Worm (Caenorhabditis elegans) whole organism, L2 larva: ENCODE results near the gene clec-240.
A peak's percentile ranks its signal among the peaks of the same experiment; 100 is the strongest.

Source experiments
- C34F6.9 ChIP-seq: fragments of 150-350 bp; optimal IDR thresholded peaks from 2 replicates; lab custom pipeline; 2014; ENCODE audit warnings: missing biosample characterization, missing genetic modification characterization
- Y55F3AM.14 ChIP-seq: fragments of 200-800 bp; sonication (Bioruptor generic); optimal IDR thresholded peaks from 2 replicates; lab custom pipeline; 2018; ENCODE audit warnings: mild to moderate bottlenecking, missing genetic modification characterization, missing compliant biosample characterization
- ZK546.5 ChIP-seq: sonication (generic microtip); optimal IDR thresholded peaks from 2 replicates; lab custom pipeline; 2017; ENCODE audit warnings: missing biosample characterization, missing genetic modification characterization
- aly-2 ChIP-seq: fragments of 150-350 bp; optimal IDR thresholded peaks from 2 replicates; lab custom pipeline; 2014; ENCODE audit warnings: missing biosample characterization, missing genetic modification characterization
- ama-1 ChIP-seq: fragments of 150-350 bp; optimal IDR thresholded peaks from 2 replicates; lab custom pipeline; 2018; ENCODE audit warnings: inconsistent platforms
- blmp-1 ChIP-seq: sonication (generic microtip); optimal IDR thresholded peaks from 2 replicates; lab custom pipeline; 2017; ENCODE audit warnings: missing genetic modification characterization, mild to moderate bottlenecking, missing compliant biosample characterization, antibody characterized with exemption, moderate library complexity; ENCODE audit not compliant: insufficient read depth
- ceh-16 ChIP-seq: fragments of 150-350 bp; optimal IDR thresholded peaks from 2 replicates; lab custom pipeline; 2014; ENCODE audit warnings: missing biosample characterization, missing genetic modification characterization
- dmd-4 ChIP-seq: sonication (generic microtip); optimal IDR thresholded peaks from 2 replicates; lab custom pipeline; 2017; ENCODE audit warnings: missing biosample characterization, missing genetic modification characterization
- elt-3 ChIP-seq: sonication (generic microtip); optimal IDR thresholded peaks from 2 replicates; lab custom pipeline; 2017; ENCODE audit warnings: missing biosample characterization, missing genetic modification characterization
- fos-1 ChIP-seq: fragments of 150-350 bp; optimal IDR thresholded peaks from 2 replicates; lab custom pipeline; 2014; ENCODE audit warnings: missing biosample characterization, missing genetic modification characterization
- lin-11 ChIP-seq: fragments of 150-350 bp; sonication (generic microtip); optimal IDR thresholded peaks from 2 replicates; lab custom pipeline; 2014; ENCODE audit warnings: missing biosample characterization, missing genetic modification characterization, inconsistent platforms, mixed read lengths
- lin-13 ChIP-seq: fragments of 150-350 bp; optimal IDR thresholded peaks from 2 replicates; lab custom pipeline; 2014; ENCODE audit warnings: missing biosample characterization, missing genetic modification reagents, missing genetic modification characterization
- lin-39 ChIP-seq: fragments of 150-350 bp; optimal IDR thresholded peaks from 2 replicates; lab custom pipeline; 2014; ENCODE audit warnings: missing biosample characterization, missing genetic modification reagents, missing genetic modification characterization
- lsy-2 ChIP-seq, 2 experiments: fragments of 150-350 bp in 1 of 2; sonication (generic microtip) in 1 of 2; optimal IDR thresholded peaks; 2 replicates each; lab custom pipeline; 2014 to 2017; ENCODE audit warnings: missing biosample characterization in 2 of 2, missing genetic modification characterization in 2 of 2
- mab-5 ChIP-seq: fragments of 150-350 bp; optimal IDR thresholded peaks from 2 replicates; lab custom pipeline; 2014; ENCODE audit warnings: missing biosample characterization, missing genetic modification characterization
- mbf-1 ChIP-seq: sonication (generic microtip); optimal IDR thresholded peaks from 2 replicates; lab custom pipeline; 2017; ENCODE audit warnings: missing biosample characterization, missing genetic modification characterization
- mdl-1 ChIP-seq, 2 experiments: fragments of 150-350 bp in 1 of 2; sonication (generic microtip) in 1 of 2; optimal IDR thresholded peaks; 2 replicates each; lab custom pipeline; 2017; ENCODE audit warnings: missing biosample characterization in 2 of 2, missing genetic modification characterization in 2 of 2
- nhr-10 ChIP-seq: sonication (generic microtip); optimal IDR thresholded peaks from 2 replicates; lab custom pipeline; 2017; ENCODE audit warnings: missing biosample characterization, missing genetic modification characterization
- nhr-12 ChIP-seq: fragments of 150-350 bp; optimal IDR thresholded peaks from 2 replicates; lab custom pipeline; 2014; ENCODE audit warnings: missing biosample characterization, missing genetic modification characterization
- nhr-129 ChIP-seq: fragments of 150-350 bp; optimal IDR thresholded peaks from 2 replicates; lab custom pipeline; 2014; ENCODE audit warnings: missing biosample characterization, missing genetic modification characterization
- nhr-21 ChIP-seq: fragments of 150-350 bp; optimal IDR thresholded peaks from 2 replicates; lab custom pipeline; 2014; ENCODE audit warnings: missing biosample characterization, missing genetic modification characterization
- nhr-237 ChIP-seq: fragments of 150-350 bp; optimal IDR thresholded peaks from 2 replicates; lab custom pipeline; 2014; ENCODE audit warnings: missing biosample characterization, missing genetic modification characterization
- nhr-25 ChIP-seq: fragments of 150-350 bp; sonication (generic microtip); optimal IDR thresholded peaks from 3 replicates; lab custom pipeline; 2014; ENCODE audit warnings: missing biosample characterization, missing genetic modification characterization
- nhr-6 ChIP-seq: fragments of 150-350 bp; optimal IDR thresholded peaks from 2 replicates; lab custom pipeline; 2014; ENCODE audit warnings: missing biosample characterization, missing genetic modification characterization
- peb-1 ChIP-seq: fragments of 150-350 bp; optimal IDR thresholded peaks from 2 replicates; lab custom pipeline; 2014; ENCODE audit warnings: missing biosample characterization, missing genetic modification characterization
- sem-4 ChIP-seq: fragments of 150-350 bp; optimal IDR thresholded peaks from 2 replicates; lab custom pipeline; 2014; ENCODE audit warnings: missing biosample characterization, missing genetic modification reagents, missing genetic modification characterization
- skn-1 ChIP-seq: sonication (generic microtip); optimal IDR thresholded peaks from 2 replicates; lab custom pipeline; 2017; ENCODE audit warnings: missing biosample characterization, missing genetic modification characterization
- snpc-4 ChIP-seq: fragments of 150-350 bp; optimal IDR thresholded peaks from 2 replicates; lab custom pipeline; 2014; ENCODE audit warnings: missing biosample characterization, missing genetic modification characterization
- unc-39 ChIP-seq: fragments of 150-350 bp; optimal IDR thresholded peaks from 2 replicates; lab custom pipeline; 2014; ENCODE audit warnings: missing biosample characterization, missing genetic modification characterization
- unc-62 ChIP-seq: fragments of 150-350 bp; optimal IDR thresholded peaks from 2 replicates; lab custom pipeline; 2014; ENCODE audit warnings: missing biosample characterization, missing genetic modification reagents, missing genetic modification characterization
- ztf-1 ChIP-seq: fragments of 200-800 bp; sonication (Bioruptor generic); conservative IDR thresholded peaks from 2 replicates; pipeline ENCODE4 v1.3.6; 2022; ENCODE audit warnings: missing genetic modification characterization, missing compliant biosample characterization

Gene clec-240

ce11 chrV:16966636-16967035, 43.2 kb upstream of the clec-240 start, which contains the start of gene fbxa-90:
fbxa-90 (plus strand) TSS chrV:16966814.
- TF ChIP-seq nhr-12 (tag; lab: Kevin White, UChicago) (no peak), nhr-129 (tag; lab: Kevin White, UChicago) (peak; percentile 22)
- TF ChIP-seq, all 48 proteins: peak for 1

ce11 chrV:16972134-16972533, 37.7 kb upstream of the clec-240 start, which contains the start of gene srh-119:
srh-119 (plus strand) TSS chrV:16972434.
- no peak for TF ChIP-seq nhr-12 (tag; lab: Kevin White, UChicago)
- TF ChIP-seq ceh-16 (tag; lab: Kevin White, UChicago), result no peak
- no peak for TF ChIP-seq unc-62 (GFP tag; lab: Kevin White, UChicago)
- no peak for TF ChIP-seq blmp-1 (tag; lab: Kevin White, UChicago)
- TF ChIP-seq dmd-4 (tag; lab: Kevin White, UChicago), result no peak
- TF ChIP-seq lin-39 (tag; lab: Kevin White, UChicago), result no peak
- TF ChIP-seq nhr-25 (tag; lab: Kevin White, UChicago), result no peak
- TF ChIP-seq snpc-4 (tag; lab: Kevin White, UChicago), result no peak
- no peak for TF ChIP-seq ama-1
- no peak for TF ChIP-seq lsy-2 (tag; optimal IDR thresholded peaks at IDR 0.05; lab: Kevin White, UChicago)
- no peak for TF ChIP-seq sem-4 (tag; lab: Kevin White, UChicago)
- TF ChIP-seq ztf-1 (GFP tag; lab: Robert Waterston, UW), result no peak
- no peak for TF ChIP-seq nhr-6 (tag; lab: Kevin White, UChicago)
- no peak for TF ChIP-seq skn-1 (tag; lab: Kevin White, UChicago)
- TF ChIP-seq peb-1, result no peak
- TF ChIP-seq aly-2, result no peak
- TF ChIP-seq lin-13, result no peak
- TF ChIP-seq unc-39 (tag; lab: Kevin White, UChicago), result no peak
- no peak for TF ChIP-seq Y55F3AM.14 (GFP tag; lab: Kevin White, UChicago)
- TF ChIP-seq, all 48 proteins: peak for 0

ce11 chrV:16973338-16973737, 36.5 kb upstream of the clec-240 start:
- TF ChIP-seq Y55F3AM.14 (GFP tag; lab: Kevin White, UChicago) (no peak), lin-11 (tag; lab: Kevin White, UChicago) (no peak), nhr-237 (no peak), ztf-1 (GFP tag; lab: Robert Waterston, UW) (no peak), mab-5 (no peak), nhr-10 (tag; lab: Kevin White, UChicago) (no peak), unc-39 (tag; lab: Kevin White, UChicago) (no peak), skn-1 (tag; lab: Kevin White, UChicago) (no peak), C34F6.9 (tag; lab: Kevin White, UChicago) (no peak)

DNA sequence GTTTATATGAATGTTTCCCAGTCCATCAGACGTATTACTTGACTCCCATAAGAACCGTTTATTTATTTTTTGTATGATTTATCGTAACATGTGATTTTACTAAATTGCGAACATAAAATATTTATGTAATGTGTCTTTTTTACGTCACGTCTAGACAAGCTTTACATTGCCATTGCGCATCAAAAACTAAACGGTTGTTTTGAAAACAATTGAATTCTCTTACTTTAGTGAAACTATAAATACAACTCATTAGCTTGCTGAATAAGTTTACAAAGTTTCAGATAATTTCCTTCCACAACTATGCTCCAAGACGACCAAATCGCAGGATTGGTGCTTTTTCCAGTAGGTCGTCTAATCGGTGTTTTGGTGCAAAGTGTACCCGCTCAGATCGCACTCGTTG, 34.9 kb upstream of the clec-240 start, which contains the start of gene srx-54:
Gene srx-54, plus strand, starts transcription at position 301 of the 400 bp plus-strand sequence.
- TF ChIP-seq mbf-1 (tag; lab: Kevin White, UChicago), result no peak
- no peak for TF ChIP-seq ZK546.5 (tag; lab: Kevin White, UChicago)
- TF ChIP-seq fos-1 (tag; lab: Kevin White, UChicago), result no peak
- no peak for TF ChIP-seq dmd-4 (tag; lab: Kevin White, UChicago)
- TF ChIP-seq nhr-6 (tag; lab: Kevin White, UChicago), result no peak
- no peak for TF ChIP-seq mdl-1 (tag; optimal IDR thresholded peaks at IDR 0.05; lab: Kevin White, UChicago)
- TF ChIP-seq peb-1, result no peak
- no peak for TF ChIP-seq sem-4 (tag; lab: Kevin White, UChicago)
- TF ChIP-seq elt-3 (tag; lab: Kevin White, UChicago), result no peak
- no peak for TF ChIP-seq skn-1 (tag; lab: Kevin White, UChicago)
- TF ChIP-seq lin-39 (tag; lab: Kevin White, UChicago), result no peak
- no peak for TF ChIP-seq mab-5
- no peak for TF ChIP-seq Y55F3AM.14 (GFP tag; lab: Kevin White, UChicago)
- TF ChIP-seq nhr-129 (tag; lab: Kevin White, UChicago), result no peak
- no peak for TF ChIP-seq ztf-1 (GFP tag; lab: Robert Waterston, UW)
- TF ChIP-seq ceh-16 (tag; lab: Kevin White, UChicago), result no peak
- no peak for TF ChIP-seq unc-39 (tag; lab: Kevin White, UChicago)

ce11 chrV:16980368-16980767, 29.4 kb upstream of the clec-240 start, which contains the start of gene srz-54:
srz-54 (plus strand) TSS chrV:16980668.
- TF ChIP-seq nhr-6 (tag; lab: Kevin White, UChicago) (no peak), sem-4 (tag; lab: Kevin White, UChicago) (no peak), blmp-1 (tag; lab: Kevin White, UChicago) (no peak), aly-2 (no peak), ZK546.5 (tag; lab: Kevin White, UChicago) (no peak), nhr-21 (tag; lab: Kevin White, UChicago) (no peak), peb-1 (no peak), lin-11 (tag; lab: Kevin White, UChicago) (no peak)
- TF ChIP-seq, all 48 proteins: peak for 0
